Fruit fly (Drosophila melanogaster): ENCODE measurements around the gene CG13933.

CG13933 gene

DNA sequence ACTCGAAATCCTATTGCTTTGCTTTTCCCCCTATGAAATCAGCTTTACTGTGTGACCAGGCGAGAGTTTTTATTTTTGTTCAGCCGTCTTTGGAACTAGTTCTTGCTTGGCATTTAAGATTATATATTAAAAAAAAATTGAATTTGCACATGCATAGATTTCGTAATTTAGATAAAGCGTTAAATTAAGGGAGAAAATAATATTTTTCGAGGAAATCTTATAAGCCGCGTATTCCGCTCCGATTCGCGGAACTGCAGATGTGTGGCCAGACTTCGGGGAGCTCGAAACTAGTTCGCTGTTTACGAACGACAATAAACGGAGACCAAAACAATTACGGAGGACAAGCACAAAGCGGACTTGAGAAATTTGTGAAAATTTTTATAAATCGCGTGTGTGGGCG is 27.9 kb upstream of the CG13933 start, which contains the start of the genes JTBR and CG42676 (continued):
- TF ChIP-seq cg (GFP tag; optimal IDR thresholded peaks at IDR 0.05) = no peak
- no peak for TF ChIP-seq sim (GFP tag; IDR thresholded peaks at IDR 0.05)
- TF ChIP-seq CG15514 (GFP tag; optimal IDR thresholded peaks at IDR 0.05) = peak; percentile 100
- TF ChIP-seq CG2202 (tag; optimal IDR thresholded peaks at IDR 0.05) = no peak
- no peak for TF ChIP-seq CG5953 (GFP tag; IDR thresholded peaks at IDR 0.05)
- no peak for TF ChIP-seq esg (GFP tag; conservative IDR thresholded peaks at IDR 0.05)
- no peak for TF ChIP-seq emc (GFP tag; optimal IDR thresholded peaks at IDR 0.05)
- TF ChIP-seq E2f2 (GFP tag; IDR thresholded peaks at IDR 0.05) = no peak
- TF ChIP-seq CG8944 (GFP tag; optimal IDR thresholded peaks at IDR 0.05) = no peak
- TF ChIP-seq cas (GFP tag; IDR thresholded peaks at IDR 0.05) = no peak
- TF ChIP-seq CG3995 (GFP tag; optimal IDR thresholded peaks at IDR 0.05) = peak; percentile 2
- TF ChIP-seq Kr (GFP tag; optimal IDR thresholded peaks at IDR 0.05) = no peak
- no peak for TF ChIP-seq CrebB (tag; optimal IDR thresholded peaks at IDR 0.05)
- TF ChIP-seq abd-A (tag; optimal IDR thresholded peaks at IDR 0.05) = no peak
- TF ChIP-seq Doc2 (GFP tag; IDR thresholded peaks at IDR 0.05) = no peak

- TF ChIP-seq Taf1 (GFP tag; IDR thresholded peaks at IDR 0.05) (no peak), trh (GFP tag; optimal IDR thresholded peaks at IDR 0.05) (no peak), Optix (GFP tag; IDR thresholded peaks at IDR 0.05) (no peak), BEAF-32 (GFP tag; optimal IDR thresholded peaks at IDR 0.05) (peak; percentile 59), CG7963 (GFP tag; IDR thresholded peaks at IDR 0.05; ENCODE audit: partially characterized antibody) (no peak), Doc3 (GFP tag; IDR thresholded peaks at IDR 0.05; ENCODE audit: partially characterized antibody) (no peak), CG2129 (GFP tag; IDR thresholded peaks at IDR 0.05; ENCODE audit: partially characterized antibody) (no peak), BtbVII (GFP tag; optimal IDR thresholded peaks at IDR 0.05) (no peak), dimm (GFP tag; IDR thresholded peaks at IDR 0.05) (no peak), zen (tag; optimal IDR thresholded peaks at IDR 0.05) (peak; percentile 98), CG2202 (tag; optimal IDR thresholded peaks at IDR 0.05) (no peak), fd96Cb (tag; optimal IDR thresholded peaks at IDR 0.05) (no peak), Sox102F (GFP tag; optimal IDR thresholded peaks at IDR 0.05) (no peak), lola (GFP tag; optimal IDR thresholded peaks at IDR 0.05) (no peak), repo (GFP tag; optimal IDR thresholded peaks at IDR 0.05) (no peak), grau (tag; optimal IDR thresholded peaks at IDR 0.05) (no peak), CG10979 (tag; optimal IDR thresholded peaks at IDR 0.05) (no peak), tx (GFP tag; optimal IDR thresholded peaks at IDR 0.05) (no peak), Gsc (GFP tag; IDR thresholded peaks at IDR 0.05) (no peak), cas (GFP tag; IDR thresholded peaks at IDR 0.05) (no peak), CG7745 (tag; optimal IDR thresholded peaks at IDR 0.05) (no peak), CG6765 (GFP tag; optimal IDR thresholded peaks at IDR 0.05) (no peak), CHES-1-like (GFP tag; optimal IDR thresholded peaks at IDR 0.05) (no peak), nerfin-1 (tag; optimal IDR thresholded peaks at IDR 0.05) (peak; percentile 21), amos (GFP tag; IDR thresholded peaks at IDR 0.05; ENCODE audit: partially characterized antibody) (peak; percentile 53; the same call in 1 of the 2 replicates), CG13287 (GFP tag; IDR thresholded peaks at IDR 0.05; ENCODE audit: partially characterized antibody) (peak; percentile 72), zfh1 (GFP tag; IDR thresholded peaks at IDR 0.05) (no peak), inv (GFP tag; IDR thresholded peaks at IDR 0.05; ENCODE audit: partially characterized antibody) (peak; percentile 35; the same call in 1 of the 2 replicates), CG2889 (GFP tag; IDR thresholded peaks at IDR 0.05) (no peak), sens (GFP tag) (peak; percentile 29), CG17802 (tag; optimal IDR thresholded peaks at IDR 0.05) (no peak), CG32772 (GFP tag; IDR thresholded peaks at IDR 0.05) (no peak), fd64A (GFP tag; optimal IDR thresholded peaks at IDR 0.05) (no peak), CG15073 (GFP tag; optimal IDR thresholded peaks at IDR 0.05) (no peak), CG12104 (GFP tag; optimal IDR thresholded peaks at IDR 0.05) (no peak), CG18764 (GFP tag; optimal IDR thresholded peaks at IDR 0.05) (no peak), ftz-f1 (GFP tag; optimal IDR thresholded peaks at IDR 0.05) (no peak)
These were observed 23.7 kb upstream of the CG13933 start, which contains the start of gene Patj for dm6 chr3L:1798649-1799048. TSS of gene Patj (plus strand) at chr3L:1798803.
